Worm (Caenorhabditis elegans) whole organism, midembryonic: ENCODE measurements around the gene F28B1.9.

Source experiments
- T22C8.4 ChIP-seq: fragments of 200-800 bp; sonication (Bioruptor generic); IDR thresholded peaks from 2 replicates; pipeline ENCODE4 v1.3.6; 2022; ENCODE audit warnings: missing genetic modification characterization, missing compliant biosample characterization
- cog-1 ChIP-seq: sonication (generic microtip); optimal IDR thresholded peaks from 2 replicates; lab custom pipeline; 2016; ENCODE audit warnings: missing genetic modification characterization, missing compliant biosample characterization
- flt-1 ChIP-seq: fragments of 200-800 bp; sonication (Bioruptor generic); IDR thresholded peaks from 2 replicates; pipeline ENCODE4 v1.3.6; 2022; ENCODE audit warnings: missing genetic modification characterization, missing compliant biosample characterization
- klf-2 ChIP-seq: fragments of 200-800 bp; sonication (Bioruptor generic); conservative IDR thresholded peaks from 2 replicates; pipeline ENCODE4 v1.3.6; 2022; ENCODE audit warnings: missing genetic modification reagents, missing genetic modification characterization, missing compliant biosample characterization
- med-1 ChIP-seq: sonication (generic microtip); optimal IDR thresholded peaks from 2 replicates; lab custom pipeline; 2017; ENCODE audit warnings: missing genetic modification characterization, mild to moderate bottlenecking, missing compliant biosample characterization, antibody characterized with exemption, missing genetic modification reagents; ENCODE audit not compliant: insufficient read depth
- ref-1 ChIP-seq: fragments of 200-800 bp; sonication (Bioruptor generic); conservative IDR thresholded peaks from 2 replicates; pipeline ENCODE4 v1.3.6; 2022; ENCODE audit warnings: missing genetic modification reagents, missing genetic modification characterization, missing compliant biosample characterization
- tab-1 ChIP-seq: fragments of 200-800 bp; sonication (Bioruptor generic); IDR thresholded peaks from 2 replicates; pipeline ENCODE4 v1.3.6; 2022; ENCODE audit warnings: missing genetic modification characterization, missing compliant biosample characterization
- ztf-23 ChIP-seq: fragments of 200-800 bp; sonication (Bioruptor generic); IDR thresholded peaks from 2 replicates; pipeline ENCODE4 v1.3.6; 2022; ENCODE audit warnings: missing genetic modification reagents, missing genetic modification characterization, missing compliant biosample characterization
- ztf-29 ChIP-seq: fragments of 200-800 bp; sonication (Bioruptor generic); IDR thresholded peaks from 2 replicates; pipeline ENCODE4 v1.3.6; 2022; ENCODE audit warnings: missing genetic modification reagents, missing genetic modification characterization, missing compliant biosample characterization

Gene F28B1.9

ce11 chrV:17104527-17104926 is 42.8 kb downstream of the F28B1.9 start, which contains the start of gene nhr-248:
Gene nhr-248, minus strand, starts transcription at chrV:17104627.
- TF ChIP-seq ztf-29 (GFP tag; lab: Robert Waterston, UW), result no peak
- no peak for TF ChIP-seq T22C8.4 (GFP tag; lab: Robert Waterston, UW)
- TF ChIP-seq flt-1, result no peak
- TF ChIP-seq tab-1, result no peak
- no peak for TF ChIP-seq ref-1
- no peak for TF ChIP-seq med-1 (GFP tag; lab: Kevin White, UChicago)
- no peak for TF ChIP-seq ztf-23 (GFP tag; lab: Robert Waterston, UW)
- TF ChIP-seq klf-2 (GFP tag; lab: Robert Waterston, UW), result no peak

ce11 chrV:17105483-17105882 is 43.8 kb downstream of the F28B1.9 start, which contains the start of gene ZK218.7:
Gene ZK218.7, plus strand, starts transcription at chrV:17105783.
- no peak for TF ChIP-seq klf-2 (GFP tag; lab: Robert Waterston, UW)
- TF ChIP-seq ztf-23 (GFP tag; lab: Robert Waterston, UW), result no peak
- no peak for TF ChIP-seq med-1 (GFP tag; lab: Kevin White, UChicago)
- no peak for TF ChIP-seq tab-1
- TF ChIP-seq flt-1, result no peak
- TF ChIP-seq ref-1, result no peak
- no peak for TF ChIP-seq cog-1 (tag; lab: Kevin White, UChicago)
- TF ChIP-seq T22C8.4 (GFP tag; lab: Robert Waterston, UW), result no peak
- no peak for TF ChIP-seq ztf-29 (GFP tag; lab: Robert Waterston, UW)

DNA sequence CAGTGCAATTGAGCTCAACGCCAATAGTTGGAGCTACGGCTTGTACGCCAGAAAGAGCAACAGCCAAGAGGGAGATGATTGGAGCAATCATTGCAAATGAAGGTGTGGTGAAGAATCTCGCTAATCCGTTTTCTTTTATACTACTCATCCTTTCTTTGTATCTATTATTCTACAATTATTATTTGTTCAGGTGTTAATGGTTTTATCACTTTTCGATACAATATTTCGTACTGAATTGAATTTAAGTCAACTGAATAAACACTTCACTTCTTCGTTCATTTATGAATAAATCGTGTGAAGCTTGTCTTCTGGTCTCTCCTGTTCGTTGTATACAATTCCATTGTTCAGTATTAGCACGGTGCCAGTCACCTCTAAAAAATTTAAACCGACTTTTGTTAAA is 46.6 kb downstream of the F28B1.9 start, which contains the start of gene ZK218.11:
TSS of gene ZK218.11 (minus strand) at position 101 of the 400 bp plus-strand sequence.
- no peak for TF ChIP-seq tab-1
- no peak for TF ChIP-seq flt-1
- TF ChIP-seq ref-1, result no peak
- no peak for TF ChIP-seq ztf-29 (GFP tag; lab: Robert Waterston, UW)
- TF ChIP-seq klf-2 (GFP tag; lab: Robert Waterston, UW), result no peak
- no peak for TF ChIP-seq med-1 (GFP tag; lab: Kevin White, UChicago)
- no peak for TF ChIP-seq ztf-23 (GFP tag; lab: Robert Waterston, UW)
- no peak for TF ChIP-seq T22C8.4 (GFP tag; lab: Robert Waterston, UW)
- TF ChIP-seq cog-1 (tag; lab: Kevin White, UChicago), result no peak
